Fruit fly (Drosophila melanogaster) whole organism, embryonic: Measurements from ENCODE around the gene CG10300.

Experiments used
- Abd-B ChIP-seq: fragments of 200-800 bp; sonication (Bioruptor generic); optimal IDR thresholded peaks from 2 replicates; lab custom pipeline; 2018; ENCODE audit warnings: missing biosample characterization, mild to moderate bottlenecking, missing genetic modification characterization, moderate library complexity
- CG12744 ChIP-seq: fragments of 200-800 bp; sonication (Bioruptor generic); optimal IDR thresholded peaks from 2 replicates; lab custom pipeline; 2016; ENCODE audit warnings: missing biosample characterization, missing genetic modification characterization
- CG6854 ChIP-seq: fragments of 200-800 bp; sonication (Bioruptor generic); optimal IDR thresholded peaks from 3 replicates; lab custom pipeline; 2017; ENCODE audit warnings: missing biosample characterization, mild to moderate bottlenecking, missing genetic modification characterization
- Doc2 ChIP-seq: fragments of 200-800 bp; sonication (Bioruptor generic); IDR thresholded peaks from 2 replicates; pipeline ENCODE4 v1.3.6; 2022; ENCODE audit warnings: missing biosample characterization, missing genetic modification characterization
- GATAe ChIP-seq: fragments of 200-800 bp; sonication (Bioruptor generic); conservative IDR thresholded peaks from 2 replicates; pipeline ENCODE4 v1.3.6; 2022; ENCODE audit warnings: missing biosample characterization, missing genetic modification characterization
- HmgZ ChIP-seq: fragments of 200-800 bp; sonication (Bioruptor generic); optimal IDR thresholded peaks from 2 replicates; lab custom pipeline; 2018; ENCODE audit warnings: missing biosample characterization, mild to moderate bottlenecking, missing genetic modification characterization
- Neu2 ChIP-seq: fragments of 200-800 bp; sonication (Bioruptor generic); optimal IDR thresholded peaks from 3 replicates; lab custom pipeline; 2016; ENCODE audit warnings: missing biosample characterization, missing genetic modification characterization, borderline replicate concordance
- hth ChIP-seq: fragments of >200 bp; optimal IDR thresholded peaks from 2 replicates; lab custom pipeline; 2017; ENCODE audit warnings: inconsistent platforms
- otp ChIP-seq: fragments of 200-800 bp; sonication (Bioruptor generic); IDR thresholded peaks from 3 replicates; pipeline ENCODE4, ENCODE4 v1.3.6; 2022; ENCODE audit warnings: missing biosample characterization, missing genetic modification characterization
- peb ChIP-seq: fragments of 200-800 bp; sonication (Bioruptor generic); IDR thresholded peaks from 2 replicates; pipeline ENCODE4 v1.3.6; 2022; ENCODE audit warnings: missing biosample characterization, missing genetic modification characterization

- TF ChIP-seq CG12744 (GFP tag; lab: Kevin White, UChicago) (peak; percentile 7), Abd-B (no peak), peb (GFP tag; lab: Robert Waterston, UW) (no peak), HmgZ (tag; lab: Kevin White, UChicago) (peak; percentile 36), hth (lab: Kevin White, UChicago) (no peak), GATAe (GFP tag; lab: Robert Waterston, UW) (no peak), Doc2 (no peak), otp (GFP tag; lab: Robert Waterston, UW) (no peak), Neu2 (GFP tag; lab: Kevin White, UChicago) (no peak), CG6854 (GFP tag; lab: Kevin White, UChicago) (peak; percentile 42)
Measured at dm6 chr3R:23729632-23730471, 18.5 kb downstream of the CG10300 start.
